Fruit fly (Drosophila melanogaster) whole organism: Measurements from ENCODE around the gene sau.

Source experiments
- CG8478 ChIP-seq: fragments of >200 bp; optimal IDR thresholded peaks from 2 replicates; lab custom pipeline; 2018; ENCODE audit warnings: inconsistent platforms
- Dll ChIP-seq: fragments of >200 bp; optimal IDR thresholded peaks from 2 replicates; lab custom pipeline; 2017
- EcR ChIP-seq, 2 experiments: fragments of >200 bp; optimal IDR thresholded peaks; 2 replicates each; lab custom pipeline; 2017; ENCODE audit warnings: missing biosample characterization in 2 of 2, missing genetic modification characterization in 2 of 2, missing genetic modification reagents in 2 of 2
- pan ChIP-seq: fragments of >200 bp; optimal IDR thresholded peaks from 2 replicates; lab custom pipeline; 2017
- psq ChIP-seq: fragments of >200 bp; optimal IDR thresholded peaks from 2 replicates; lab custom pipeline; 2017
- usp ChIP-seq: fragments of >200 bp; optimal IDR thresholded peaks from 2 replicates; lab custom pipeline; 2017; ENCODE audit warnings: missing biosample characterization, missing genetic modification characterization, mixed read lengths

DNA sequence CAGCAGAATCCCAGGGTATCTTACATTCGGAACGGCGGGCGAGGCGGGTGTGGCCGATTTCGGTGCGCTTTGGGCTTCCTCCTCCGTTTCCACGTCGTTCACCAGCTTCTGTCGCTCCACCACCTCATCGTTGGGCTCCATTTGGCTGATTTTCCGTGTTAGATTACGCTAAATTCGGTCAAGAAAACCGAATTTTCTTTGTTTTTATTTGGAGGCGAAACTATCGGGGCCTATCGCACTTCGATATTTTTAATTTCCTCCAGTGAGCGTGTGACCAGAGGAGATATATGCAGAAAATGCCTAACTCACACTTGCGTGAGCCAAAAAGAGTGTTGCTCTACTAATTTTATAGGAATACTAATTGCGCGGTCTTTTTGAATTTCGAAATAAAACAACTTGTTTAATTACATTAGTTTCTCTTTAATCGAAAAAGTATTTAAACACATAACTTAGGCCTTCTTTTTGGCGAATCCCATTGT is 34.0 kb upstream of the sau start, which contains the start of gene CG10874:
- TF ChIP-seq psq (lab: Kevin White, UChicago) (no peak), pan (lab: Kevin White, UChicago) (no peak), usp (GFP tag; lab: Kevin White, UChicago) (no peak), Dll (no peak), CG8478 (lab: Kevin White, UChicago) (no peak), EcR (GFP tag; optimal IDR thresholded peaks at IDR 0.05; lab: Kevin White, UChicago) (no peak)
